Worm (Caenorhabditis elegans) whole organism, L2 larva: ENCODE measurements around the gene Y57G11C.1131.

Source experiments
- C34F6.9 ChIP-seq: fragments of 150-350 bp; optimal IDR thresholded peaks from 2 replicates; lab custom pipeline; 2014; ENCODE audit warnings: missing biosample characterization, missing genetic modification characterization
- F13H6.1 ChIP-seq: sonication (generic microtip); optimal IDR thresholded peaks from 2 replicates; lab custom pipeline; 2016; ENCODE audit warnings: missing genetic modification characterization, missing compliant biosample characterization
- Y55F3AM.14 ChIP-seq: fragments of 200-800 bp; sonication (Bioruptor generic); optimal IDR thresholded peaks from 2 replicates; lab custom pipeline; 2018; ENCODE audit warnings: mild to moderate bottlenecking, missing genetic modification characterization, missing compliant biosample characterization
- ama-1 ChIP-seq: fragments of 150-350 bp; optimal IDR thresholded peaks from 2 replicates; lab custom pipeline; 2018; ENCODE audit warnings: inconsistent platforms
- ceh-16 ChIP-seq: fragments of 150-350 bp; optimal IDR thresholded peaks from 2 replicates; lab custom pipeline; 2014; ENCODE audit warnings: missing biosample characterization, missing genetic modification characterization
- crh-2 ChIP-seq: sonication (generic microtip); optimal IDR thresholded peaks from 2 replicates; lab custom pipeline; 2017; ENCODE audit warnings: missing biosample characterization, missing genetic modification characterization
- elt-3 ChIP-seq: sonication (generic microtip); optimal IDR thresholded peaks from 2 replicates; lab custom pipeline; 2017; ENCODE audit warnings: missing biosample characterization, missing genetic modification characterization
- fos-1 ChIP-seq: fragments of 150-350 bp; optimal IDR thresholded peaks from 2 replicates; lab custom pipeline; 2014; ENCODE audit warnings: missing biosample characterization, missing genetic modification characterization
- gmeb-1 ChIP-seq: fragments of 150-350 bp; optimal IDR thresholded peaks from 2 replicates; lab custom pipeline; 2014; ENCODE audit warnings: missing biosample characterization, missing genetic modification characterization
- lin-13 ChIP-seq: fragments of 150-350 bp; optimal IDR thresholded peaks from 2 replicates; lab custom pipeline; 2014; ENCODE audit warnings: missing biosample characterization, missing genetic modification reagents, missing genetic modification characterization
- lsy-2 ChIP-seq, 2 experiments: fragments of 150-350 bp in 1 of 2; sonication (generic microtip) in 1 of 2; optimal IDR thresholded peaks; 2 replicates each; lab custom pipeline; 2014 to 2017; ENCODE audit warnings: missing biosample characterization in 2 of 2, missing genetic modification characterization in 2 of 2
- mab-5 ChIP-seq: fragments of 150-350 bp; optimal IDR thresholded peaks from 2 replicates; lab custom pipeline; 2014; ENCODE audit warnings: missing biosample characterization, missing genetic modification characterization
- nhr-10 ChIP-seq: sonication (generic microtip); optimal IDR thresholded peaks from 2 replicates; lab custom pipeline; 2017; ENCODE audit warnings: missing biosample characterization, missing genetic modification characterization
- nhr-12 ChIP-seq: fragments of 150-350 bp; optimal IDR thresholded peaks from 2 replicates; lab custom pipeline; 2014; ENCODE audit warnings: missing biosample characterization, missing genetic modification characterization
- nhr-129 ChIP-seq: fragments of 150-350 bp; optimal IDR thresholded peaks from 2 replicates; lab custom pipeline; 2014; ENCODE audit warnings: missing biosample characterization, missing genetic modification characterization
- nhr-21 ChIP-seq: fragments of 150-350 bp; optimal IDR thresholded peaks from 2 replicates; lab custom pipeline; 2014; ENCODE audit warnings: missing biosample characterization, missing genetic modification characterization
- nhr-23 ChIP-seq: fragments of 150-350 bp; optimal IDR thresholded peaks from 2 replicates; lab custom pipeline; 2014; ENCODE audit warnings: missing biosample characterization, missing genetic modification reagents, missing genetic modification characterization
- nhr-237 ChIP-seq: fragments of 150-350 bp; optimal IDR thresholded peaks from 2 replicates; lab custom pipeline; 2014; ENCODE audit warnings: missing biosample characterization, missing genetic modification characterization
- nhr-25 ChIP-seq: fragments of 150-350 bp; sonication (generic microtip); optimal IDR thresholded peaks from 3 replicates; lab custom pipeline; 2014; ENCODE audit warnings: missing biosample characterization, missing genetic modification characterization
- nhr-6 ChIP-seq: fragments of 150-350 bp; optimal IDR thresholded peaks from 2 replicates; lab custom pipeline; 2014; ENCODE audit warnings: missing biosample characterization, missing genetic modification characterization
- peb-1 ChIP-seq: fragments of 150-350 bp; optimal IDR thresholded peaks from 2 replicates; lab custom pipeline; 2014; ENCODE audit warnings: missing biosample characterization, missing genetic modification characterization
- skn-1 ChIP-seq: sonication (generic microtip); optimal IDR thresholded peaks from 2 replicates; lab custom pipeline; 2017; ENCODE audit warnings: missing biosample characterization, missing genetic modification characterization
- sma-3 ChIP-seq: sonication (generic microtip); optimal IDR thresholded peaks from 2 replicates; lab custom pipeline; 2016; ENCODE audit warnings: missing genetic modification reagents, missing genetic modification characterization, missing compliant biosample characterization
- sma-9 ChIP-seq, 2 experiments: fragments of 150-350 bp in 1 of 2; sonication (generic microtip) in 1 of 2; optimal IDR thresholded peaks; 2 replicates each; lab custom pipeline; 2014 to 2016; ENCODE audit warnings: missing genetic modification characterization in 2 of 2, mild to moderate bottlenecking in 1 of 2, missing biosample characterization in 1 of 2, missing compliant biosample characterization in 1 of 2, missing genetic modification reagents in 1 of 2, moderate library complexity in 1 of 2
- snpc-4 ChIP-seq: fragments of 150-350 bp; optimal IDR thresholded peaks from 2 replicates; lab custom pipeline; 2014; ENCODE audit warnings: missing biosample characterization, missing genetic modification characterization
- unc-55 ChIP-seq: fragments of 150-350 bp; sonication (generic microtip); optimal IDR thresholded peaks from 3 replicates; lab custom pipeline; 2014; ENCODE audit warnings: missing biosample characterization, missing genetic modification reagents, missing genetic modification characterization
- zag-1 ChIP-seq: fragments of 150-350 bp; optimal IDR thresholded peaks from 2 replicates; lab custom pipeline; 2014; ENCODE audit warnings: missing biosample characterization, missing genetic modification characterization
- ztf-1 ChIP-seq: fragments of 200-800 bp; sonication (Bioruptor generic); conservative IDR thresholded peaks from 2 replicates; pipeline ENCODE4 v1.3.6; 2022; ENCODE audit warnings: missing genetic modification characterization, missing compliant biosample characterization
- ztf-11 ChIP-seq: sonication (generic microtip); optimal IDR thresholded peaks from 2 replicates; lab custom pipeline; 2017; ENCODE audit warnings: missing biosample characterization, missing genetic modification characterization
- ztf-4 ChIP-seq: fragments of 150-350 bp; optimal IDR thresholded peaks from 2 replicates; lab custom pipeline; 2014; ENCODE audit warnings: missing biosample characterization, missing genetic modification characterization

Gene Y57G11C.1131

ce11 chrIV:14959375-14959774 is 26.6 kb downstream of the Y57G11C.1131 start:
- peak; percentile 38 for TF ChIP-seq nhr-6 (tag; lab: Kevin White, UChicago)
- TF ChIP-seq nhr-25 (tag; lab: Kevin White, UChicago): peak; percentile 70
- no peak for TF ChIP-seq zag-1
- peak; percentile 97 for TF ChIP-seq gmeb-1
- peak; percentile 62 for TF ChIP-seq lin-13 (GFP tag; lab: Kevin White, UChicago)
- peak; percentile 55 for TF ChIP-seq sma-3
- TF ChIP-seq ama-1 (lab: Kevin White, UChicago): no peak
- peak; percentile 78 for TF ChIP-seq crh-2
- TF ChIP-seq F13H6.1 (tag; lab: Kevin White, UChicago): peak; percentile 29
- no peak for TF ChIP-seq Y55F3AM.14
- TF ChIP-seq unc-55: peak; percentile 94
- peak; percentile 89 for TF ChIP-seq C34F6.9 (tag; lab: Kevin White, UChicago)
- TF ChIP-seq snpc-4: peak; percentile 65
- peak; percentile 90 for TF ChIP-seq fos-1
- peak; percentile 41 for TF ChIP-seq nhr-21 (tag; lab: Kevin White, UChicago)
- TF ChIP-seq nhr-129 (tag; lab: Kevin White, UChicago): peak; percentile 92
- no peak for TF ChIP-seq nhr-12
- peak; percentile 68 to 89 for TF ChIP-seq lsy-2 (tag; optimal IDR thresholded peaks at IDR 0.05; lab: Kevin White, UChicago)

DNA sequence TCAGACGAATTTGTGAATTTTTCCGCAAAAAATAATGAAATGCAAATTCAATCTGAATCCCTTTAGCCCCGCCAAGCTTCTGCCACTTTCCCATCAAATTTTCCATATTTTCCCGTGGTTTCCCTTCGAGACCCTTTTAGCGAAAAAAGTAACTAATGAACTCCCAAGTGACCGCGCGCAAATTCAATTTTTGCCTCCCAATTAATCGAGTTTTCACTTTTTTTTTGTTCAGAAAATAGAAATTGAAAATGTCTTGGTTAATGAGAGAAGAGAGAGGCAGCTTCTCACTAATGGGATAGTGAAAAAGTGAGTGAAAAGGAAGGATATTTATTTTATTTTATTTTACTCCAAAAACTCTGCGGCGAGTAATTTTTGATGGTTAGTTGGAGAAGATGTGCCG is 27.3 kb downstream of the Y57G11C.1131 start:
- TF ChIP-seq lin-13 (GFP tag; lab: Kevin White, UChicago) (no peak), mab-5 (tag; lab: Kevin White, UChicago) (no peak), ztf-11 (tag; lab: Kevin White, UChicago) (no peak), nhr-23 (tag; lab: Kevin White, UChicago) (no peak), nhr-10 (no peak), peb-1 (tag; lab: Kevin White, UChicago) (no peak), nhr-237 (tag; lab: Kevin White, UChicago) (no peak), nhr-21 (tag; lab: Kevin White, UChicago) (no peak), ceh-16 (tag; lab: Kevin White, UChicago) (no peak), sma-9 (GFP tag; optimal IDR thresholded peaks at IDR 0.05; lab: Kevin White, UChicago) (no peak), sma-9 (tag; optimal IDR thresholded peaks at IDR 0.05; lab: Kevin White, UChicago) (no peak), nhr-6 (tag; lab: Kevin White, UChicago) (no peak), ztf-4 (tag; lab: Kevin White, UChicago) (no peak), skn-1 (tag; lab: Kevin White, UChicago) (no peak), elt-3 (no peak)

DNA sequence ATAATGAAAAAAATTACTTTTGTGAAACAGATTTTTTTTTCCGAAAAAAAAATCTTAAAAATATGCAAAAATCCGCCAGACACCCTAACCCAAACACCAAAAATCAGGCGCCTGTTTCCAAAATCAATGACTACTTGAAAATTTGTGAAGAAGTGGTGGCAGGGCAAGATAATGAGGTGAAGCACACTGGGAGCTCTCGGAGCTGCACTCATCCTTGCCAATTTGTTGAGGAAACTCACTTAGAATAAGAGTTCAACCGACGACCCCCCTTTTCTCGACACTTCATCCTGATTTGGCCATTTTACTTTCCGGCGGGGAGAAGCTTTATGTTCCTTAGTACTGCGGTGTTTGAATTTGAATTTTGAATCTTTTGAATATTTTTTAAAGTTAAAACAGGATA is 45.4 kb downstream of the Y57G11C.1131 start:
- TF ChIP-seq ztf-1 (GFP tag; lab: Robert Waterston, UW): no peak

ce11 chrIV:14981311-14981710 is 48.5 kb downstream of the Y57G11C.1131 start, which contains the start of gene atln-2:
TSS of gene atln-2 (plus strand) at chrIV:14981611.
- no peak for TF ChIP-seq C34F6.9 (tag; lab: Kevin White, UChicago)
- no peak for TF ChIP-seq nhr-25 (tag; lab: Kevin White, UChicago)
- no peak for TF ChIP-seq fos-1
- TF ChIP-seq lsy-2 (tag; optimal IDR thresholded peaks at IDR 0.05; lab: Kevin White, UChicago): no peak
- TF ChIP-seq nhr-237 (tag; lab: Kevin White, UChicago): no peak
- TF ChIP-seq unc-55: no peak
- TF ChIP-seq nhr-10: no peak
